Fruit fly (Drosophila melanogaster) whole organism, wandering third instar larva: ENCODE measurements around the gene BRWD3.
A peak's percentile ranks its signal among the peaks of the same experiment; 100 is the strongest.

ENCODE experiments used
- Abd-B ChIP-seq: fragments of >200 bp; optimal IDR thresholded peaks from 2 replicates; lab custom pipeline; 2017; ENCODE audit warnings: missing biosample characterization, missing genetic modification characterization
- CG32264 ChIP-seq: fragments of 200-800 bp; sonication (Bioruptor generic); optimal IDR thresholded peaks from 2 replicates; lab custom pipeline; 2016; ENCODE audit warnings: missing biosample characterization, missing genetic modification characterization
- CG9705 ChIP-seq: fragments of 200-800 bp; sonication (Bioruptor generic); optimal IDR thresholded peaks from 2 replicates; lab custom pipeline; 2018; ENCODE audit warnings: missing biosample characterization, mild to moderate bottlenecking, missing genetic modification characterization
- CrebA ChIP-seq: fragments of 200-800 bp; sonication (Bioruptor generic); optimal IDR thresholded peaks from 2 replicates; lab custom pipeline; 2016; ENCODE audit warnings: missing biosample characterization, mild to moderate bottlenecking, missing genetic modification characterization, borderline replicate concordance
- Dfd ChIP-seq: fragments of >200 bp; optimal IDR thresholded peaks from 2 replicates; lab custom pipeline; 2017; ENCODE audit warnings: missing biosample characterization, missing genetic modification characterization
- Dif ChIP-seq: fragments of 200-275, 200-300 bp; sonication (Bioruptor generic); optimal IDR thresholded peaks from 2 replicates; lab custom pipeline; 2018; ENCODE audit warnings: missing biosample characterization, missing genetic modification characterization; ENCODE audit not compliant: partially characterized antibody
- GATAd ChIP-seq: sonication (Bioruptor generic); optimal IDR thresholded peaks from 2 replicates; lab custom pipeline; 2016; ENCODE audit warnings: missing biosample characterization, missing genetic modification characterization
- HLH106 ChIP-seq: fragments of 200-800 bp; optimal IDR thresholded peaks from 3 replicates; lab custom pipeline; 2019; ENCODE audit warnings: missing biosample characterization, mild to moderate bottlenecking, missing genetic modification characterization, moderate library complexity
- Hnf4 ChIP-seq: fragments of 200-800 bp; sonication (Bioruptor generic); optimal IDR thresholded peaks from 2 replicates; lab custom pipeline; 2016; ENCODE audit warnings: missing biosample characterization, mild to moderate bottlenecking, missing genetic modification characterization
- Hr78 ChIP-seq: fragments of >200 bp; optimal IDR thresholded peaks from 2 replicates; lab custom pipeline; 2017; ENCODE audit warnings: missing biosample characterization, missing genetic modification characterization
- Hr83 ChIP-seq: fragments of 200-300 bp; sonication (Bioruptor generic); optimal IDR thresholded peaks from 2 replicates; lab custom pipeline; 2016; ENCODE audit warnings: missing biosample characterization, mild to moderate bottlenecking, missing genetic modification characterization, moderate library complexity; ENCODE audit not compliant: poor library complexity, severe bottlenecking
- Jra ChIP-seq: sonication (Bioruptor generic); optimal IDR thresholded peaks from 2 replicates; lab custom pipeline; 2016; ENCODE audit warnings: missing biosample characterization, missing genetic modification characterization
- Mio ChIP-seq: sonication (Bioruptor generic); optimal IDR thresholded peaks from 2 replicates; lab custom pipeline; 2016; ENCODE audit warnings: missing biosample characterization, missing genetic modification characterization
- Myc ChIP-seq: fragments of >200 bp; optimal IDR thresholded peaks from 2 replicates; lab custom pipeline; 2017
- N ChIP-seq: fragments of >200 bp; optimal IDR thresholded peaks from 2 replicates; lab custom pipeline; 2018; ENCODE audit warnings: missing biosample characterization, missing external identifiers, missing genetic modification characterization
- OdsH ChIP-seq: fragments of 200-800 bp; sonication (Bioruptor generic); optimal IDR thresholded peaks from 2 replicates; lab custom pipeline; 2016; ENCODE audit warnings: missing biosample characterization, mild to moderate bottlenecking, missing genetic modification characterization
- Rel ChIP-seq, 2 experiments: fragments of 200-800 bp; sonication (Bioruptor generic) in 1 of 2; optimal IDR thresholded peaks; 2 replicates in 1 of 2; 3 replicates in 1 of 2; lab custom pipeline; 2016 to 2019; ENCODE audit warnings: mild to moderate bottlenecking in 2 of 2, missing biosample characterization in 2 of 2, missing genetic modification characterization in 2 of 2, moderate library complexity in 1 of 2
- Sp1 ChIP-seq: fragments of 200-800 bp; sonication (Bioruptor generic); optimal IDR thresholded peaks from 3 replicates; lab custom pipeline; 2019; ENCODE audit warnings: missing biosample characterization, mild to moderate bottlenecking, missing genetic modification characterization, moderate library complexity
- Vsx2 ChIP-seq: fragments of 200-300, 225-300 bp; sonication (Bioruptor generic); optimal IDR thresholded peaks from 2 replicates; lab custom pipeline; 2018; ENCODE audit warnings: missing biosample characterization, missing genetic modification characterization; ENCODE audit not compliant: partially characterized antibody
- br ChIP-seq: fragments of 200-800 bp; sonication (Bioruptor generic); optimal IDR thresholded peaks from 2 replicates; lab custom pipeline; 2016; ENCODE audit warnings: missing biosample characterization, missing genetic modification characterization
- brk ChIP-seq: fragments of 200-800 bp; sonication (Bioruptor generic); optimal IDR thresholded peaks from 2 replicates; lab custom pipeline; 2016; ENCODE audit warnings: missing biosample characterization, mild to moderate bottlenecking, missing genetic modification characterization
- dl ChIP-seq, 2 experiments: fragments of 175-275, 200-275 bp in 1 of 2; fragments of 200-275 bp in 1 of 2; sonication (Bioruptor generic); optimal IDR thresholded peaks; lab custom pipeline; 2018; ENCODE audit warnings: mild to moderate bottlenecking in 2 of 2, missing biosample characterization in 2 of 2, missing genetic modification characterization in 2 of 2, moderate library complexity in 2 of 2; ENCODE audit not compliant: partially characterized antibody in 2 of 2, insufficient read depth in 1 of 2
- dmrt93B ChIP-seq: fragments of 200-800 bp; sonication (Bioruptor generic); optimal IDR thresholded peaks from 2 replicates; lab custom pipeline; 2018; ENCODE audit warnings: missing biosample characterization, mild to moderate bottlenecking, missing genetic modification characterization
- dsf ChIP-seq: sonication (Bioruptor generic); optimal IDR thresholded peaks from 2 replicates; lab custom pipeline; 2016; ENCODE audit warnings: missing biosample characterization, missing genetic modification characterization, borderline replicate concordance
- ey ChIP-seq: fragments of 200-800 bp; sonication (Bioruptor generic); optimal IDR thresholded peaks from 2 replicates; lab custom pipeline; 2016; ENCODE audit warnings: missing biosample characterization, missing genetic modification characterization
- foxo ChIP-seq, 2 experiments: fragments of 200-800 bp; sonication (Bioruptor generic); optimal IDR thresholded peaks; 2 replicates in 1 of 2; 3 replicates in 1 of 2; lab custom pipeline; 2016 to 2017; ENCODE audit warnings: missing biosample characterization in 2 of 2, missing genetic modification characterization in 2 of 2
- fru ChIP-seq: fragments of 200-800 bp; sonication (Bioruptor generic); optimal IDR thresholded peaks from 3 replicates; lab custom pipeline; 2016; ENCODE audit warnings: missing biosample characterization, mild to moderate bottlenecking, missing genetic modification characterization
- h ChIP-seq: fragments of 200-800 bp; sonication (Bioruptor generic); optimal IDR thresholded peaks from 3 replicates; lab custom pipeline; 2016; ENCODE audit warnings: missing biosample characterization, mild to moderate bottlenecking, missing genetic modification characterization
- jim ChIP-seq: fragments of 175-275, 200-325 bp; sonication (Bioruptor generic); optimal IDR thresholded peaks from 2 replicates; lab custom pipeline; 2016; ENCODE audit warnings: missing biosample characterization, mild to moderate bottlenecking, missing genetic modification characterization
- lola ChIP-seq: fragments of >200 bp; optimal IDR thresholded peaks from 2 replicates; lab custom pipeline; 2017; ENCODE audit warnings: missing biosample characterization, missing genetic modification characterization
- pan ChIP-seq: fragments of >200 bp; optimal IDR thresholded peaks from 2 replicates; lab custom pipeline; 2017
- psq ChIP-seq: fragments of 200-800 bp; sonication (Bioruptor generic); optimal IDR thresholded peaks from 3 replicates; lab custom pipeline; 2017; ENCODE audit warnings: missing biosample characterization, mild to moderate bottlenecking, missing genetic modification characterization, moderate library complexity
- rgr ChIP-seq: fragments of 200-800 bp; sonication (Bioruptor generic); optimal IDR thresholded peaks from 3 replicates; lab custom pipeline; 2016; ENCODE audit warnings: missing biosample characterization, mild to moderate bottlenecking, missing genetic modification characterization
- sage ChIP-seq: fragments of 200-800 bp; sonication (Bioruptor generic); optimal IDR thresholded peaks from 2 replicates; lab custom pipeline; 2016; ENCODE audit warnings: missing biosample characterization, mild to moderate bottlenecking, missing genetic modification characterization
- sv ChIP-seq: fragments of 200-800 bp; sonication (Bioruptor generic); optimal IDR thresholded peaks from 3 replicates; lab custom pipeline; 2016; ENCODE audit warnings: missing biosample characterization, missing genetic modification characterization
- tai ChIP-seq: sonication (Bioruptor generic); optimal IDR thresholded peaks from 2 replicates; lab custom pipeline; 2016; ENCODE audit warnings: missing biosample characterization, missing genetic modification characterization
- usp ChIP-seq: fragments of >200 bp; optimal IDR thresholded peaks from 2 replicates; lab custom pipeline; 2017; ENCODE audit warnings: missing biosample characterization, missing genetic modification characterization
- woc ChIP-seq: sonication (Bioruptor generic); optimal IDR thresholded peaks from 2 replicates; lab custom pipeline; 2016; ENCODE audit warnings: missing biosample characterization, mild to moderate bottlenecking, missing genetic modification characterization

The BRWD3 gene

DNA sequence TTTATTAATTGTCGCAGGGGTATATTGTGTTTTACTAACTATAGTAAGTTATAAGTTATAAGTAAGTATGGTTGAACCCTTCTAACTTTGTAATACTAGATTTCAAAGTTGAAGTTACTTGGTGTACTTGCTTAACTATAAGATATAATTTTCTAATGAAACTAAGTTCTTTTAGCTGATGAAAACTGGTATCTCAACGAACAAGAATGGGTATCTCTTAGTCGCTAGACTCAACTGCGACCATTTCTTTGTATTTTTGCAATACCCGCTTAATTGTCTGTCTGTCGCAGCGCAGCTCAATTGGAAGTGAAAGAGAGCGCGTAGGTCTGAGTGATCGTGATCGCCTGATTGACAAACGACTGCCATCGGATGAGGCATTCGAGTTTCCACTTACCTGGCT lies 46.6 kb upstream of the BRWD3 start:
- TF ChIP-seq fru (GFP tag; lab: Kevin White, UChicago) (peak; percentile 21), Hr83 (no peak), woc (GFP tag; lab: Kevin White, UChicago) (peak; percentile 61)

DNA sequence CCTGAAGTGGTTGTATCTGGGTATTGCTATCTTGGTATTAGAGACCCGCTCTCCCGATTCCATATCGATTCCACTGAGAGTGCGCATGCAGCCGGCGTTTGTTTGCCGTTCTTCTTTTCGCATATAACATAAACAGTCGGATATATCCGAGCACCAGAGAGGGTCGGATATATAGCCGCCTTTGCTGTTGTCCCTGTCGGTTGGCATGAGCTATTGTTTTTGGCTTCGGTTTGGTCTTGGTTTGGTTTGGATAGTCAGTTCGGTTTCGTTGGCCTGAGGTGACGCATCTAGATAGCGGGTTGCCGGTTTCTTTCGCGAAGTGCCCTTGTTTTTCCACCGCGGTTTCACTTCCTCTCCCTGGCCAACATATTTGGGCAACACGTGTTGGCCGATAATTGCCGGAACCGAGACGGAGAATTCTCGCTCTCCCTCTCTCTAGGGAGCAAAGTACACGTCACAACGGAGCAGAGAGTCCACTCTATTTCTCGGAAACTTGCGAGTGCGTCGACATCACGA lies 46.0 kb upstream of the BRWD3 start, which contains the start of gene Orct2:
Gene Orct2 (plus strand): TSS at position 255 of the 516 bp plus-strand sequence.
- TF ChIP-seq Hnf4 (GFP tag; lab: Kevin White, UChicago) (peak; percentile 74), CG9705 (GFP tag; lab: Kevin White, UChicago) (no peak), foxo (GFP tag; optimal IDR thresholded peaks at IDR 0.05; lab: Kevin White, UChicago) (peak in 1 of 2 experiments; percentile 22), Vsx2 (no peak), h (GFP tag; lab: Kevin White, UChicago) (peak; percentile 37), CG32264 (no peak), fru (GFP tag; lab: Kevin White, UChicago) (no peak), Mio (GFP tag; lab: Kevin White, UChicago) (no peak), lola (GFP tag; lab: Kevin White, UChicago) (no peak), Rel (GFP tag; optimal IDR thresholded peaks at IDR 0.05; lab: Kevin White, UChicago) (no peak), Rel (tag; optimal IDR thresholded peaks at IDR 0.05; lab: Kevin White, UChicago) (peak; percentile 18), CrebA (GFP tag; lab: Kevin White, UChicago) (no peak), OdsH (no peak), rgr (peak; percentile 12), Myc (lab: Kevin White, UChicago) (no peak), sage (no peak), psq (GFP tag; lab: Kevin White, UChicago) (peak; percentile 45), sv (GFP tag; lab: Kevin White, UChicago) (no peak), dmrt93B (GFP tag; lab: Kevin White, UChicago) (no peak), N (GFP tag; lab: Kevin White, UChicago) (no peak), Sp1 (peak; percentile 28), ey (no peak), dl (GFP tag; optimal IDR thresholded peaks at IDR 0.05; lab: Kevin White, UChicago; ENCODE audit: insufficient read depth in 1 of 2, partially characterized antibody in 2 of 2) (peak; percentile 6 to 11), jim (GFP tag; lab: Kevin White, UChicago) (no peak), brk (GFP tag; lab: Kevin White, UChicago) (no peak), dsf (GFP tag; lab: Kevin White, UChicago) (no peak), pan (lab: Kevin White, UChicago) (no peak), HLH106 (no peak), woc (GFP tag; lab: Kevin White, UChicago) (no peak), Dif (GFP tag; lab: Kevin White, UChicago) (peak; percentile 55), br (GFP tag; lab: Kevin White, UChicago) (peak; percentile 40), Hr78 (GFP tag; lab: Kevin White, UChicago) (no peak), tai (no peak), Dfd (no peak), usp (no peak), Hr83 (no peak), GATAd (GFP tag; lab: Kevin White, UChicago) (no peak), Abd-B (no peak), Jra (peak; percentile 69)
- TF ChIP-seq, all 38 proteins: peak for 11

dm6 chr3R:24274212-24274611 lies 44.6 kb upstream of the BRWD3 start:
- no peak for TF ChIP-seq sv (GFP tag; lab: Kevin White, UChicago)
- no peak for TF ChIP-seq dmrt93B (GFP tag; lab: Kevin White, UChicago)
- no peak for TF ChIP-seq foxo (GFP tag; optimal IDR thresholded peaks at IDR 0.05; lab: Kevin White, UChicago)
- TF ChIP-seq Sp1, result no peak
- TF ChIP-seq brk (GFP tag; lab: Kevin White, UChicago), result no peak
- TF ChIP-seq tai, result no peak
- TF ChIP-seq sage, result no peak
- TF ChIP-seq woc (GFP tag; lab: Kevin White, UChicago), result no peak
- TF ChIP-seq OdsH, result no peak
- no peak for TF ChIP-seq Jra
